Worm (Caenorhabditis elegans): Measurements from ENCODE around the gene fbxb-43.

DNA sequence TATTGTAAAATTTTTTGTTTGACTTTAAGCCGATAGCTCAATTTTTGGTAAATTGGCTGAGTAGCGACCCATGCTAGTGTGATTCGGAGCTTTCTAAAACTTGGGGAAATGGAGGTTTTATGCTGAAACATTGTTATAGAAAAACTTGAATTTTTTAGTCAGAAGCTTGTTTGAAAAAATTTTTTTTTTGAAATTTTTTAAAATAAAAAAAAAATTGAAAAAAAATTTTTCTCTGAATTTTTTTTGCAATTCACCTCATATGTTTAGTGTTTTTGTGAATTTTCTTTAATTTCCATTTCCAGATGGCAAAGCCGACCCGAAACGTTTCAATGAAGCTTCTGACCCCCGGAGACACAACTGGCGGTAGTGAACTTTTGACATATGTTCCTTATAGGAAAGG lies 7.0 kb upstream of the fbxb-43 start, which contains the start of gene Y51H7BR.4:
- TF ChIP-seq ztf-11 (tag; optimal IDR thresholded peaks at IDR 0.05) (no peak), nhr-23 (tag; optimal IDR thresholded peaks at IDR 0.05) (no peak)
